Worm (Caenorhabditis elegans): ENCODE results near the gene cyb-1.

Gene cyb-1

DNA sequence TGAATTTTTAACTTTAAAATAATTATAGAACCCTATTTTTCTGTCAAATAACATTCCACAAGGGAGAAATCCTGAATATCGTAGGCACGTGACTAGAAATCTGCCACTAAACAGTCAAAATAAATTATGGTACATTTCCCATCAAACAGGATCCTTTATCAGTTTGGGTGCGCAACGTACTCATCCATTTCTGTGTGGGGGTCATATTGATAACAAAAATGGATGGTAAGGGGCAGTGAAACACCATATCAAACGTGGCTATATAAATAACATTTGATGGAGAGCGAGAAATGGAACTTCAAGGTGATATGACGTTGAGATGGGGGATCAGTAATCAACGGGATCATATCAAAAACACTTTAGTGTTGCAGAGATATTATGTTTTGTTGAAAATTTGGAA lies 49.1 kb downstream of the cyb-1 start:
- TF ChIP-seq swsn-7 (tag; optimal IDR thresholded peaks at IDR 0.05) (no peak), lin-35 (GFP tag; optimal IDR thresholded peaks at IDR 0.05) (peak in 1 of 2 experiments; percentile 25), nhr-20 (tag; optimal IDR thresholded peaks at IDR 0.05) (peak; percentile 66), nhr-19 (GFP tag; conservative IDR thresholded peaks at IDR 0.05) (peak; percentile 38; the same call in 1 of the 2 replicates), nhr-85 (tag) (peak; percentile 90), tlp-1 (tag; optimal IDR thresholded peaks at IDR 0.05) (no peak), nhr-11 (tag; optimal IDR thresholded peaks at IDR 0.05) (no peak), mab-9 (GFP tag; IDR thresholded peaks at IDR 0.05) (no peak), lin-13 (GFP tag; optimal IDR thresholded peaks at IDR 0.05) (no peak), nhr-76 (tag; optimal IDR thresholded peaks at IDR 0.05) (no peak), unc-130 (tag; optimal IDR thresholded peaks at IDR 0.05) (no peak), nhr-90 (tag; optimal IDR thresholded peaks at IDR 0.05; ENCODE audit: poor library complexity) (peak; percentile 43), ceh-8 (GFP tag; optimal IDR thresholded peaks at IDR 0.05) (no peak), zip-4 (GFP tag; optimal IDR thresholded peaks at IDR 0.05) (no peak), C34B4.2 (tag; optimal IDR thresholded peaks at IDR 0.05) (no peak), lsy-2 (tag; optimal IDR thresholded peaks at IDR 0.05) (peak in 1 of 2 experiments; percentile 23), mdl-1 (tag; optimal IDR thresholded peaks at IDR 0.05) (peak in 1 of 2 experiments; percentile 27), alr-1 (tag; optimal IDR thresholded peaks at IDR 0.05; ENCODE audit: borderline replicate concordance) (no peak), lin-14 (GFP tag; optimal IDR thresholded peaks at IDR 0.05) (peak; percentile 50), ets-5 (GFP tag; IDR thresholded peaks at IDR 0.05) (no peak), dsc-1 (tag; optimal IDR thresholded peaks at IDR 0.05) (no peak), elt-3 (tag; optimal IDR thresholded peaks at IDR 0.05) (peak in 5 of 6 experiments; percentile 18 to 91 (median 49)), nhr-47 (tag; optimal IDR thresholded peaks at IDR 0.05) (no peak), aha-1 (tag; optimal IDR thresholded peaks at IDR 0.05) (no peak), aly-2 (tag; optimal IDR thresholded peaks at IDR 0.05) (no peak), blmp-1 (tag; optimal IDR thresholded peaks at IDR 0.05) (peak; percentile 72), hlh-17 (GFP tag; optimal IDR thresholded peaks at IDR 0.05; ENCODE audit: borderline replicate concordance) (no peak), mep-1 (tag; optimal IDR thresholded peaks at IDR 0.05) (no peak), ceh-88 (GFP tag; IDR thresholded peaks at IDR 0.05) (no peak), lin-15B (tag; optimal IDR thresholded peaks at IDR 0.05) (no peak), rnt-1 (tag; optimal IDR thresholded peaks at IDR 0.05) (no peak), elt-2 (tag; optimal IDR thresholded peaks at IDR 0.05) (no peak), tbx-2 (tag; optimal IDR thresholded peaks at IDR 0.05) (peak; percentile 24), pag-3 (tag; optimal IDR thresholded peaks at IDR 0.05; ENCODE audit: borderline replicate concordance, insufficient read depth) (no peak), F16B12.6 (tag; optimal IDR thresholded peaks at IDR 0.05) (no peak), lir-3 (tag; optimal IDR thresholded peaks at IDR 0.05; ENCODE audit: poor library complexity) (no peak), snu-23 (GFP tag; optimal IDR thresholded peaks at IDR 0.05) (peak; percentile 34)

- TF ChIP-seq efl-1 (optimal IDR thresholded peaks at IDR 0.05): no peak
- peak in 1 of 2 experiments; percentile 29 for TF ChIP-seq efl-1 (GFP tag; optimal IDR thresholded peaks at IDR 0.05 in 1 of 2)
- TF ChIP-seq sup-37 (GFP tag; optimal IDR thresholded peaks at IDR 0.05): no peak
These were observed 51.7 kb downstream of the cyb-1 start, which contains the start of gene srd-7 for ce11 chrIV:10786731-10787130. Gene srd-7 (minus strand): TSS chrIV:10786831.
